Worm (Caenorhabditis elegans): ENCODE measurements around the gene msa-1.

The msa-1 gene

ce11 chrIV:9117700-9118099, 29.3 kb downstream of the msa-1 start (continued):
- TF ChIP-seq Y56A3A.18 (GFP tag; IDR thresholded peaks at IDR 0.05) = no peak
- TF ChIP-seq mcd-1 (GFP tag; IDR thresholded peaks at IDR 0.05) = no peak
- no peak for TF ChIP-seq ztf-18 (tag; optimal IDR thresholded peaks at IDR 0.05)
- TF ChIP-seq ekl-4 (GFP tag; IDR thresholded peaks at IDR 0.05) = no peak

ce11 chrIV:9118348-9118747, 30.0 kb downstream of the msa-1 start:
- 0 out of 2 replicates have a peak, but pooled peaks have one; percentile 69 for TF ChIP-seq cebp-2 (GFP tag; IDR thresholded peaks at IDR 0.05)
- no peak for TF ChIP-seq mel-28 (tag; optimal IDR thresholded peaks at IDR 0.05; ENCODE audit: borderline replicate concordance)
- TF ChIP-seq let-526 (GFP tag; IDR thresholded peaks at IDR 0.05) = peak; percentile 12; the same call in 1 of the 2 replicates
- peak; percentile 85 for TF ChIP-seq nhr-80 (tag; optimal IDR thresholded peaks at IDR 0.05)
- peak; percentile 41 to 86 for TF ChIP-seq let-607 (tag; optimal IDR thresholded peaks at IDR 0.05)
- TF ChIP-seq attf-6 (GFP tag; IDR thresholded peaks at IDR 0.05) = no peak
- peak; percentile 25 for TF ChIP-seq attf-5 (GFP tag; optimal IDR thresholded peaks at IDR 0.05)

ce11 chrIV:9118792-9119191, 30.4 kb downstream of the msa-1 start, which contains the start of gene nrfl-1:
nrfl-1 (plus strand) TSS chrIV:9119092.
- TF ChIP-seq nfya-1 (tag; optimal IDR thresholded peaks at IDR 0.05; ENCODE audit: borderline replicate concordance, insufficient read depth) = no peak
- TF ChIP-seq attf-5 (GFP tag; optimal IDR thresholded peaks at IDR 0.05) = no peak
- TF ChIP-seq cebp-2 (GFP tag; IDR thresholded peaks at IDR 0.05) = no peak

- TF ChIP-seq rpc-1 (optimal IDR thresholded peaks at IDR 0.05) (no peak), rpc-1 (tag; optimal IDR thresholded peaks at IDR 0.05) (no peak), ceh-40 (GFP tag; IDR thresholded peaks at IDR 0.05) (no peak), chd-7 (tag; optimal IDR thresholded peaks at IDR 0.05) (no peak), sdz-38 (tag; optimal IDR thresholded peaks at IDR 0.05) (no peak), lag-1 (GFP tag; IDR thresholded peaks at IDR 0.05) (no peak), hmg-20 (GFP tag; IDR thresholded peaks at IDR 0.05) (no peak), rcor-1 (GFP tag; IDR thresholded peaks at IDR 0.05) (no peak)
Observed at ce11 chrIV:9120220-9120619, 31.8 kb downstream of the msa-1 start.

- TF ChIP-seq F57A8.1 (GFP tag; optimal IDR thresholded peaks at IDR 0.05) = no peak
- no peak for TF ChIP-seq lin-54 (GFP tag; optimal IDR thresholded peaks at IDR 0.05)
- peak; percentile 8 for TF ChIP-seq attf-5 (GFP tag; optimal IDR thresholded peaks at IDR 0.05)
- peak; percentile 50; the same call in 1 of the 2 replicates for TF ChIP-seq hmg-1.2 (GFP tag; IDR thresholded peaks at IDR 0.05)
- TF ChIP-seq mcd-1 (GFP tag; IDR thresholded peaks at IDR 0.05) = 0 out of 2 replicates have a peak, but pooled peaks have one; percentile 20
- peak; percentile 16 for TF ChIP-seq lin-40 (tag; optimal IDR thresholded peaks at IDR 0.05)
Observed at ce11 chrIV:9121545-9121944, 33.2 kb downstream of the msa-1 start.

- TF ChIP-seq snpc-3.4 (tag; optimal IDR thresholded peaks at IDR 0.05) (peak; percentile 14), nhr-80 (tag; optimal IDR thresholded peaks at IDR 0.05) (no peak), F33H1.4 (GFP tag; IDR thresholded peaks at IDR 0.05) (no peak), snpc-4 (GFP tag; optimal IDR thresholded peaks at IDR 0.05) (peak; percentile 79), snpc-4 (tag; optimal IDR thresholded peaks at IDR 0.05) (peak; percentile 83 to 97 (median 92)), lsl-1 (GFP tag; optimal IDR thresholded peaks at IDR 0.05) (peak; percentile 4), ceh-27 (GFP tag; optimal IDR thresholded peaks at IDR 0.05) (no peak), ceh-91 (GFP tag; IDR thresholded peaks at IDR 0.05) (no peak), tbp1 (GFP tag; optimal IDR thresholded peaks at IDR 0.05) (peak; percentile 72), bed-1 (GFP tag; IDR thresholded peaks at IDR 0.05) (no peak), him-1 (tag; optimal IDR thresholded peaks at IDR 0.05) (peak; percentile 1), xnd-1 (tag; optimal IDR thresholded peaks at IDR 0.05) (no peak), aptf-2 (GFP tag; conservative IDR thresholded peaks at IDR 0.05) (no peak), pbrm-1 (GFP tag; IDR thresholded peaks at IDR 0.05) (peak; percentile 61; the same call in 1 of the 2 replicates), D2030.7 (GFP tag; IDR thresholded peaks at IDR 0.05) (peak; percentile 50; the same call in 1 of the 2 replicates), hmg-1.2 (GFP tag; IDR thresholded peaks at IDR 0.05) (peak; percentile 52; the same call in 1 of the 2 replicates), ama-1 (optimal IDR thresholded peaks at IDR 0.05) (no peak), ama-1 (GFP tag; optimal IDR thresholded peaks at IDR 0.05) (no peak), dox-1 (GFP tag; IDR thresholded peaks at IDR 0.05) (no peak)
Observed at ce11 chrIV:9130605-9131004, 42.2 kb downstream of the msa-1 start.

Measured in whole organism, young adult.